Fruit fly (Drosophila melanogaster): ENCODE data around the gene Tsp66E.

DNA sequence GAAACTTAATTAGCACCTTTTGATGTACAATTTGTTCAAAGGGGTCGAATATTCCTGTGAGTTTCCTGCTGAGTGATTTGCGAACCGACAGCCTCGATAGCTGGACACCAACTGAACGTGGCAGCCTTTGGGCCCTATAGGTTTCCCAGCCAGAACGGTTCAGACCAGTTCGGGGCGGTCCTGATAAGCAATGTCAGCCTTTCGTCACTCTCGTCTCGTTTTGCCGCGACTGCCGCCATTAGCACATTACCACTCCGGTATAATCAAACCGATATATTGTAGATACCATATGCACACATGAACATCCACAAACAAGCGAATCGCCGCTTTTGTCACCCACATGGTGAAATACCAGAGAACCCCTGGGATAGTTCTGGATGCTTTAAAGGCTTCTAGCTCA lies 7.2 kb upstream of the Tsp66E start, which contains the start of gene TrpA1:
- TF ChIP-seq CG9948 (tag; optimal IDR thresholded peaks at IDR 0.05) (no peak), CG13204 (GFP tag; optimal IDR thresholded peaks at IDR 0.05) (no peak), CG14655 (GFP tag; optimal IDR thresholded peaks at IDR 0.05) (no peak), CG4496 (GFP tag; IDR thresholded peaks at IDR 0.05) (no peak)

All from whole organism, pupa.